Worm (Caenorhabditis elegans) whole organism, L1 larva: ENCODE data around the gene hsp-60.

Experiments
- alr-1 ChIP-seq: fragments of 200-800 bp; sonication (Bioruptor generic); optimal IDR thresholded peaks from 2 replicates; lab custom pipeline; 2018; ENCODE audit warnings: borderline replicate concordance, mild to moderate bottlenecking, missing genetic modification characterization, missing compliant biosample characterization
- elt-3 ChIP-seq, 6 experiments: fragments of 150-350 bp in 1 of 6; sonication (generic microtip); optimal IDR thresholded peaks; 2 replicates each; lab custom pipeline; 2017 to 2018; ENCODE audit warnings: missing biosample characterization in 6 of 6, missing genetic modification characterization in 6 of 6, inconsistent platforms in 1 of 6
- hlh-17 ChIP-seq: fragments of 200-800 bp; sonication (Bioruptor generic); optimal IDR thresholded peaks from 2 replicates; lab custom pipeline; 2018; ENCODE audit warnings: missing genetic modification characterization, mild to moderate bottlenecking, missing compliant biosample characterization, moderate library complexity, borderline replicate concordance
- lin-14 ChIP-seq: fragments of 200-800 bp; sonication (Bioruptor generic); optimal IDR thresholded peaks from 2 replicates; lab custom pipeline; 2018; ENCODE audit warnings: mild to moderate bottlenecking, missing genetic modification characterization, moderate library complexity, missing compliant biosample characterization
- nhr-47 ChIP-seq: sonication (generic microtip); optimal IDR thresholded peaks from 2 replicates; lab custom pipeline; 2016; ENCODE audit warnings: mild to moderate bottlenecking, missing genetic modification characterization, moderate library complexity, missing compliant biosample characterization
- pqm-1 ChIP-seq: sonication (generic microtip); optimal IDR thresholded peaks from 3 replicates; lab custom pipeline; 2017; ENCODE audit warnings: missing biosample characterization, missing genetic modification characterization
- unc-130 ChIP-seq: fragments of 150-350 bp; optimal IDR thresholded peaks from 2 replicates; lab custom pipeline; 2017; ENCODE audit warnings: missing biosample characterization, missing genetic modification characterization, inconsistent platforms
- zip-4 ChIP-seq: fragments of 200-800 bp; sonication (Bioruptor generic); optimal IDR thresholded peaks from 2 replicates; lab custom pipeline; 2018; ENCODE audit warnings: mild to moderate bottlenecking, missing genetic modification characterization, moderate library complexity, missing compliant biosample characterization
- ztf-11 ChIP-seq, 2 experiments: sonication (generic microtip); optimal IDR thresholded peaks; 2 replicates each; lab custom pipeline; 2016 to 2017; ENCODE audit warnings: missing genetic modification characterization in 2 of 2, missing biosample characterization in 1 of 2, missing compliant biosample characterization in 1 of 2

DNA sequence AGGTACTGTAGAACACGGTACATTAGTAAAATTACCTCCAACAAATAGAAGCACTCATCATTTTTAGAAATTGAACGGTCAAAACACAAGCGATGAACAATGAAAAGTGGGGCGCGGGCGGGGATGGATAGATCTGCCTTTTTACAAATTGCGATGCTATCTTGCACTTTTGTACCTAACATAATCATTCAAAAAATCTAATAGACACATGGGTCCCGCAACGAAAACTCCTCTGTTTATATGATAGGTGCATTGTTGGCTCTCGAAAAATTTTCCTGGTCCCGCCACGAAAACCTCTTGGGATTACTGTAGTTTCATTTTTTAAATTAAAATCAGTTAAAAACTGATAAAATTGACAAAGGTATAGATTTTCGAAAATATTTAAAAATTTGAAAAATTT lies 14.7 kb downstream of the hsp-60 start, which contains the start of gene Y22D7AL.11:
- TF ChIP-seq hlh-17 (GFP tag; lab: Kevin White, UChicago): no peak
- no peak for TF ChIP-seq unc-130 (tag; lab: Kevin White, UChicago)
- TF ChIP-seq zip-4 (GFP tag; lab: Kevin White, UChicago): no peak
- TF ChIP-seq ztf-11 (tag; optimal IDR thresholded peaks at IDR 0.05; lab: Kevin White, UChicago): no peak
- TF ChIP-seq elt-3 (tag; optimal IDR thresholded peaks at IDR 0.05; lab: Kevin White, UChicago): no peak
- TF ChIP-seq nhr-47 (tag; lab: Kevin White, UChicago): no peak
- TF ChIP-seq pqm-1 (tag; lab: Kevin White, UChicago): no peak
- TF ChIP-seq alr-1 (tag; lab: Kevin White, UChicago): no peak
- no peak for TF ChIP-seq lin-14 (GFP tag; lab: Kevin White, UChicago)
